Worm (Caenorhabditis elegans) whole organism, L2 larva: ENCODE measurements around the gene ssq-4.
"Not testable (repeated sequence)": the region's sequence is repeated elsewhere in the genome, so short reads cannot be mapped to it uniquely, and the experiment has no call there.

Source experiments
- R02D3.7 ChIP-seq: fragments of 150-350 bp; optimal IDR thresholded peaks from 2 replicates; lab custom pipeline; 2014; ENCODE audit warnings: missing biosample characterization, missing genetic modification characterization
- ama-1 ChIP-seq: fragments of 150-350 bp; optimal IDR thresholded peaks from 2 replicates; lab custom pipeline; 2018; ENCODE audit warnings: inconsistent platforms
- blmp-1 ChIP-seq: sonication (generic microtip); optimal IDR thresholded peaks from 2 replicates; lab custom pipeline; 2017; ENCODE audit warnings: missing genetic modification characterization, mild to moderate bottlenecking, missing compliant biosample characterization, antibody characterized with exemption, moderate library complexity; ENCODE audit not compliant: insufficient read depth
- ceh-16 ChIP-seq: fragments of 150-350 bp; optimal IDR thresholded peaks from 2 replicates; lab custom pipeline; 2014; ENCODE audit warnings: missing biosample characterization, missing genetic modification characterization
- crh-2 ChIP-seq: sonication (generic microtip); optimal IDR thresholded peaks from 2 replicates; lab custom pipeline; 2017; ENCODE audit warnings: missing biosample characterization, missing genetic modification characterization
- egl-27 ChIP-seq: sonication (generic microtip); optimal IDR thresholded peaks from 3 replicates; lab custom pipeline; 2017; ENCODE audit warnings: missing biosample characterization, missing genetic modification reagents, missing genetic modification characterization
- elt-1 ChIP-seq: fragments of 150-350 bp; optimal IDR thresholded peaks from 2 replicates; lab custom pipeline; 2014; ENCODE audit warnings: missing biosample characterization, missing genetic modification characterization
- elt-3 ChIP-seq: sonication (generic microtip); optimal IDR thresholded peaks from 2 replicates; lab custom pipeline; 2017; ENCODE audit warnings: missing biosample characterization, missing genetic modification characterization
- fos-1 ChIP-seq: fragments of 150-350 bp; optimal IDR thresholded peaks from 2 replicates; lab custom pipeline; 2014; ENCODE audit warnings: missing biosample characterization, missing genetic modification characterization
- gmeb-1 ChIP-seq: fragments of 150-350 bp; optimal IDR thresholded peaks from 2 replicates; lab custom pipeline; 2014; ENCODE audit warnings: missing biosample characterization, missing genetic modification characterization
- lin-11 ChIP-seq: fragments of 150-350 bp; sonication (generic microtip); optimal IDR thresholded peaks from 2 replicates; lab custom pipeline; 2014; ENCODE audit warnings: missing biosample characterization, missing genetic modification characterization, inconsistent platforms, mixed read lengths
- lin-13 ChIP-seq: fragments of 150-350 bp; optimal IDR thresholded peaks from 2 replicates; lab custom pipeline; 2014; ENCODE audit warnings: missing biosample characterization, missing genetic modification reagents, missing genetic modification characterization
- lsy-2 ChIP-seq, 2 experiments: fragments of 150-350 bp in 1 of 2; sonication (generic microtip) in 1 of 2; optimal IDR thresholded peaks; 2 replicates each; lab custom pipeline; 2014 to 2017; ENCODE audit warnings: missing biosample characterization in 2 of 2, missing genetic modification characterization in 2 of 2
- mbf-1 ChIP-seq: sonication (generic microtip); optimal IDR thresholded peaks from 2 replicates; lab custom pipeline; 2017; ENCODE audit warnings: missing biosample characterization, missing genetic modification characterization
- mdl-1 ChIP-seq, 2 experiments: fragments of 150-350 bp in 1 of 2; sonication (generic microtip) in 1 of 2; optimal IDR thresholded peaks; 2 replicates each; lab custom pipeline; 2017; ENCODE audit warnings: missing biosample characterization in 2 of 2, missing genetic modification characterization in 2 of 2
- nhr-10 ChIP-seq: sonication (generic microtip); optimal IDR thresholded peaks from 2 replicates; lab custom pipeline; 2017; ENCODE audit warnings: missing biosample characterization, missing genetic modification characterization
- nhr-11 ChIP-seq: fragments of 150-350 bp; optimal IDR thresholded peaks from 2 replicates; lab custom pipeline; 2014; ENCODE audit warnings: missing biosample characterization, missing genetic modification characterization
- nhr-12 ChIP-seq: fragments of 150-350 bp; optimal IDR thresholded peaks from 2 replicates; lab custom pipeline; 2014; ENCODE audit warnings: missing biosample characterization, missing genetic modification characterization
- nhr-21 ChIP-seq: fragments of 150-350 bp; optimal IDR thresholded peaks from 2 replicates; lab custom pipeline; 2014; ENCODE audit warnings: missing biosample characterization, missing genetic modification characterization
- nhr-77 ChIP-seq: fragments of 150-350 bp; optimal IDR thresholded peaks from 2 replicates; lab custom pipeline; 2014; ENCODE audit warnings: missing biosample characterization, missing genetic modification characterization
- peb-1 ChIP-seq: fragments of 150-350 bp; optimal IDR thresholded peaks from 2 replicates; lab custom pipeline; 2014; ENCODE audit warnings: missing biosample characterization, missing genetic modification characterization
- skn-1 ChIP-seq: sonication (generic microtip); optimal IDR thresholded peaks from 2 replicates; lab custom pipeline; 2017; ENCODE audit warnings: missing biosample characterization, missing genetic modification characterization
- sma-3 ChIP-seq: sonication (generic microtip); optimal IDR thresholded peaks from 2 replicates; lab custom pipeline; 2016; ENCODE audit warnings: missing genetic modification reagents, missing genetic modification characterization, missing compliant biosample characterization
- sma-9 ChIP-seq, 2 experiments: fragments of 150-350 bp in 1 of 2; sonication (generic microtip) in 1 of 2; optimal IDR thresholded peaks; 2 replicates each; lab custom pipeline; 2014 to 2016; ENCODE audit warnings: missing genetic modification characterization in 2 of 2, mild to moderate bottlenecking in 1 of 2, missing biosample characterization in 1 of 2, missing compliant biosample characterization in 1 of 2, missing genetic modification reagents in 1 of 2, moderate library complexity in 1 of 2
- snpc-4 ChIP-seq: fragments of 150-350 bp; optimal IDR thresholded peaks from 2 replicates; lab custom pipeline; 2014; ENCODE audit warnings: missing biosample characterization, missing genetic modification characterization
- unc-39 ChIP-seq: fragments of 150-350 bp; optimal IDR thresholded peaks from 2 replicates; lab custom pipeline; 2014; ENCODE audit warnings: missing biosample characterization, missing genetic modification characterization
- unc-62 ChIP-seq: fragments of 150-350 bp; optimal IDR thresholded peaks from 2 replicates; lab custom pipeline; 2014; ENCODE audit warnings: missing biosample characterization, missing genetic modification reagents, missing genetic modification characterization
- zag-1 ChIP-seq: fragments of 150-350 bp; optimal IDR thresholded peaks from 2 replicates; lab custom pipeline; 2014; ENCODE audit warnings: missing biosample characterization, missing genetic modification characterization
- ztf-1 ChIP-seq: fragments of 200-800 bp; sonication (Bioruptor generic); conservative IDR thresholded peaks from 2 replicates; pipeline ENCODE4 v1.3.6; 2022; ENCODE audit warnings: missing genetic modification characterization, missing compliant biosample characterization
- ztf-4 ChIP-seq: fragments of 150-350 bp; optimal IDR thresholded peaks from 2 replicates; lab custom pipeline; 2014; ENCODE audit warnings: missing biosample characterization, missing genetic modification characterization

Gene ssq-4

ce11 chrIV:5060984-5061383, 44.7 kb downstream of the ssq-4 start, which contains the start of gene C09B9.7:
C09B9.7 (minus strand) TSS chrIV:5061084.
- no peak for TF ChIP-seq ceh-16
- no peak for TF ChIP-seq lin-11 (tag; lab: Kevin White, UChicago)
- TF ChIP-seq zag-1 (tag; lab: Kevin White, UChicago): no peak
- no peak for TF ChIP-seq ama-1
- no peak for TF ChIP-seq blmp-1 (tag; lab: Kevin White, UChicago)
- TF ChIP-seq elt-1 (tag; lab: Kevin White, UChicago): no peak
- no peak for TF ChIP-seq nhr-21 (tag; lab: Kevin White, UChicago)
- TF ChIP-seq nhr-12 (tag; lab: Kevin White, UChicago): no peak
- TF ChIP-seq lsy-2 (tag; optimal IDR thresholded peaks at IDR 0.05; lab: Kevin White, UChicago): no peak

ce11 chrIV:5062278-5062677, 46.0 kb downstream of the ssq-4 start, which contains the start of gene msp-57:
msp-57 (plus strand) TSS chrIV:5062578.
- not testable (repeated sequence) for TF ChIP-seq egl-27; skn-1 (tag; lab: Kevin White, UChicago); peb-1

- TF ChIP-seq sma-9 (GFP tag; optimal IDR thresholded peaks at IDR 0.05; lab: Kevin White, UChicago) (peak; percentile 28), sma-9 (tag; optimal IDR thresholded peaks at IDR 0.05; lab: Kevin White, UChicago) (no peak), ama-1 (peak; percentile 63), fos-1 (tag; lab: Kevin White, UChicago) (no peak), elt-1 (tag; lab: Kevin White, UChicago) (no peak), nhr-77 (tag; lab: Kevin White, UChicago) (no peak), lin-13 (GFP tag; lab: Kevin White, UChicago) (peak; percentile 30), lin-11 (tag; lab: Kevin White, UChicago) (no peak), nhr-21 (tag; lab: Kevin White, UChicago) (peak; percentile 11), lsy-2 (tag; optimal IDR thresholded peaks at IDR 0.05; lab: Kevin White, UChicago) (peak in 1 of 2 experiments; percentile 46), mdl-1 (tag; optimal IDR thresholded peaks at IDR 0.05; lab: Kevin White, UChicago) (no peak), unc-39 (tag; lab: Kevin White, UChicago) (no peak), elt-3 (tag; lab: Kevin White, UChicago) (no peak), snpc-4 (tag; lab: Kevin White, UChicago) (peak; percentile 93), unc-62 (no peak), crh-2 (tag; lab: Kevin White, UChicago) (no peak), ceh-16 (no peak), mbf-1 (no peak), blmp-1 (tag; lab: Kevin White, UChicago) (no peak), ztf-4 (tag; lab: Kevin White, UChicago) (no peak), ztf-1 (no peak), sma-3 (GFP tag; lab: Kevin White, UChicago) (peak; percentile 61), zag-1 (tag; lab: Kevin White, UChicago) (no peak)
These were observed 47.0 kb downstream of the ssq-4 start for ce11 chrIV:5063297-5063696.

- not testable (repeated sequence) for TF ChIP-seq R02D3.7 (tag; lab: Kevin White, UChicago); gmeb-1 (tag; lab: Kevin White, UChicago); ztf-1
These were observed 48.7 kb downstream of the ssq-4 start, which contains the start of gene msp-53 for ce11 chrIV:5064961-5065360. msp-53 (minus strand) TSS chrIV:5065061.

ce11 chrIV:5066887-5067286, 50.6 kb downstream of the ssq-4 start, which contains the start of gene ttbk-2.2:
ttbk-2.2 (minus strand) TSS chrIV:5066987.
- not testable (repeated sequence) for TF ChIP-seq nhr-10; elt-1 (tag; lab: Kevin White, UChicago); nhr-11 (tag; lab: Kevin White, UChicago)
